Worm (Caenorhabditis elegans) whole organism, L1 larva: ENCODE measurements around the gene algn-11.

Experiments
- C04F5.9 ChIP-seq: sonication (generic microtip); optimal IDR thresholded peaks from 2 replicates; lab custom pipeline; 2016; ENCODE audit warnings: missing genetic modification characterization, missing compliant biosample characterization
- C16A3.4 ChIP-seq: fragments of 150-350 bp; optimal IDR thresholded peaks from 2 replicates; lab custom pipeline; 2014; ENCODE audit warnings: missing biosample characterization, missing genetic modification characterization
- alr-1 ChIP-seq: fragments of 200-800 bp; sonication (Bioruptor generic); optimal IDR thresholded peaks from 2 replicates; lab custom pipeline; 2018; ENCODE audit warnings: borderline replicate concordance, mild to moderate bottlenecking, missing genetic modification characterization, missing compliant biosample characterization
- aly-2 ChIP-seq: fragments of 150-350 bp; optimal IDR thresholded peaks from 2 replicates; lab custom pipeline; 2014; ENCODE audit warnings: missing biosample characterization, missing genetic modification characterization
- ama-1 ChIP-seq: fragments of 150-350 bp; optimal IDR thresholded peaks from 2 replicates; lab custom pipeline; 2014
- ces-1 ChIP-seq: fragments of 150-350 bp; optimal IDR thresholded peaks from 2 replicates; lab custom pipeline; 2014; ENCODE audit warnings: missing biosample characterization, missing genetic modification reagents, missing genetic modification characterization
- dpl-1 ChIP-seq, 3 experiments: fragments of 150-350 bp in 2 of 3; sonication (generic microtip) in 1 of 3; optimal IDR thresholded peaks; 2 replicates each; lab custom pipeline; 2014 to 2017; ENCODE audit warnings: missing biosample characterization in 3 of 3, missing genetic modification characterization in 3 of 3, missing genetic modification reagents in 3 of 3
- efl-1 ChIP-seq, 4 experiments: fragments of 150-350 bp; optimal IDR thresholded peaks in 3 of 4; peaks in 1 of 4; 1 replicate in 1 of 4; 2 replicates in 3 of 4; lab custom pipeline; 2014; ENCODE audit warnings: missing biosample characterization in 2 of 4, missing genetic modification characterization in 2 of 4, missing genetic modification reagents in 2 of 4
- efl-3 ChIP-seq: fragments of 200-800 bp; sonication (Bioruptor generic); optimal IDR thresholded peaks from 2 replicates; lab custom pipeline; 2018; ENCODE audit warnings: mild to moderate bottlenecking, missing genetic modification characterization, missing compliant biosample characterization
- elt-2 ChIP-seq: sonication (generic microtip); optimal IDR thresholded peaks from 2 replicates; lab custom pipeline; 2016; ENCODE audit warnings: missing genetic modification characterization, mild to moderate bottlenecking, inconsistent platforms, missing compliant biosample characterization, missing genetic modification reagents
- elt-3 ChIP-seq, 6 experiments: fragments of 150-350 bp in 1 of 6; sonication (generic microtip); optimal IDR thresholded peaks; 2 replicates each; lab custom pipeline; 2017 to 2018; ENCODE audit warnings: missing biosample characterization in 6 of 6, missing genetic modification characterization in 6 of 6, inconsistent platforms in 1 of 6
- fkh-10 ChIP-seq: sonication (generic microtip); optimal IDR thresholded peaks from 2 replicates; lab custom pipeline; 2017; ENCODE audit warnings: missing biosample characterization, missing genetic modification reagents, missing genetic modification characterization
- fkh-8 ChIP-seq: sonication (generic microtip); optimal IDR thresholded peaks from 2 replicates; lab custom pipeline; 2016; ENCODE audit warnings: mild to moderate bottlenecking, missing genetic modification characterization, missing compliant biosample characterization
- fos-1 ChIP-seq: fragments of 150-350 bp; optimal IDR thresholded peaks from 2 replicates; lab custom pipeline; 2014; ENCODE audit warnings: missing biosample characterization, missing genetic modification characterization
- grh-1 ChIP-seq: fragments of 200-800 bp; sonication (Bioruptor generic); IDR thresholded peaks from 2 replicates; pipeline ENCODE4 v1.3.6; 2022; ENCODE audit warnings: missing genetic modification reagents, missing genetic modification characterization, missing compliant biosample characterization
- hpl-2 ChIP-seq: fragments of 150-350 bp; optimal IDR thresholded peaks from 2 replicates; lab custom pipeline; 2014; ENCODE audit warnings: missing biosample characterization, missing genetic modification reagents, missing genetic modification characterization
- irx-1 ChIP-seq: sonication (generic microtip); optimal IDR thresholded peaks from 2 replicates; lab custom pipeline; 2016; ENCODE audit warnings: missing genetic modification characterization, missing compliant biosample characterization
- isw-1 ChIP-seq: fragments of 200-800 bp; sonication (Bioruptor generic); IDR thresholded peaks from 2 replicates; pipeline ENCODE4 v1.3.6; 2022; ENCODE audit warnings: missing genetic modification characterization, missing compliant biosample characterization
- lin-14 ChIP-seq: fragments of 200-800 bp; sonication (Bioruptor generic); optimal IDR thresholded peaks from 2 replicates; lab custom pipeline; 2018; ENCODE audit warnings: mild to moderate bottlenecking, missing genetic modification characterization, moderate library complexity, missing compliant biosample characterization
- lin-15B ChIP-seq: fragments of 150-350 bp; sonication (generic microtip); optimal IDR thresholded peaks from 3 replicates; lab custom pipeline; 2014; ENCODE audit warnings: missing biosample characterization, missing genetic modification characterization
- lin-35 ChIP-seq, 2 experiments: fragments of 150-350 bp; optimal IDR thresholded peaks; 2 replicates each; lab custom pipeline; 2014; ENCODE audit warnings: missing biosample characterization in 2 of 2, missing genetic modification characterization in 2 of 2, missing genetic modification reagents in 2 of 2
- lsy-2 ChIP-seq, 2 experiments: fragments of 150-350 bp; optimal IDR thresholded peaks; 2 replicates each; lab custom pipeline; 2014; ENCODE audit warnings: missing biosample characterization in 2 of 2, missing genetic modification characterization in 2 of 2
- mab-9 ChIP-seq: fragments of 200-800 bp; sonication (Bioruptor generic); IDR thresholded peaks from 2 replicates; pipeline ENCODE4 v1.3.6; 2022; ENCODE audit warnings: missing genetic modification reagents, missing genetic modification characterization, missing compliant biosample characterization
- nhr-12 ChIP-seq: sonication (generic microtip); optimal IDR thresholded peaks from 2 replicates; lab custom pipeline; 2017; ENCODE audit warnings: missing biosample characterization, missing genetic modification characterization
- nhr-19 ChIP-seq: fragments of 200-800 bp; sonication (Bioruptor generic); conservative IDR thresholded peaks from 2 replicates; pipeline ENCODE4 v1.3.6; 2022; ENCODE audit warnings: missing genetic modification characterization, missing compliant biosample characterization
- nhr-20 ChIP-seq: sonication (generic microtip); optimal IDR thresholded peaks from 2 replicates; lab custom pipeline; 2016; ENCODE audit warnings: mild to moderate bottlenecking, missing genetic modification characterization, missing compliant biosample characterization
- nhr-28 ChIP-seq: fragments of 150-350 bp; optimal IDR thresholded peaks from 2 replicates; lab custom pipeline; 2014; ENCODE audit warnings: missing biosample characterization, missing genetic modification characterization
- nhr-47 ChIP-seq: sonication (generic microtip); optimal IDR thresholded peaks from 2 replicates; lab custom pipeline; 2016; ENCODE audit warnings: mild to moderate bottlenecking, missing genetic modification characterization, moderate library complexity, missing compliant biosample characterization
- nhr-71 ChIP-seq: sonication (generic microtip); optimal IDR thresholded peaks from 2 replicates; lab custom pipeline; 2016; ENCODE audit warnings: mild to moderate bottlenecking, missing genetic modification characterization, moderate library complexity, missing compliant biosample characterization
- nhr-84 ChIP-seq: sonication (generic microtip); optimal IDR thresholded peaks from 2 replicates; lab custom pipeline; 2017; ENCODE audit warnings: missing biosample characterization, missing genetic modification characterization
- nhr-85 ChIP-seq: sonication (generic microtip); peaks from one replicate; lab custom pipeline; 2016; ENCODE audit warnings: missing genetic modification characterization, inconsistent platforms, missing compliant biosample characterization
- pag-3 ChIP-seq: sonication (generic microtip); optimal IDR thresholded peaks from 2 replicates; lab custom pipeline; 2017; ENCODE audit warnings: missing genetic modification characterization, mild to moderate bottlenecking, missing compliant biosample characterization, antibody characterized with exemption, borderline replicate concordance; ENCODE audit not compliant: insufficient read depth
- pax-3 ChIP-seq: fragments of 200-800 bp; sonication (Bioruptor generic); optimal IDR thresholded peaks from 2 replicates; lab custom pipeline; 2018; ENCODE audit warnings: mild to moderate bottlenecking, missing genetic modification characterization, moderate library complexity, missing compliant biosample characterization
- skn-1 ChIP-seq: fragments of 150-350 bp; optimal IDR thresholded peaks from 2 replicates; lab custom pipeline; 2014; ENCODE audit warnings: missing biosample characterization, missing genetic modification characterization
- swsn-7 ChIP-seq: sonication (generic microtip); optimal IDR thresholded peaks from 2 replicates; lab custom pipeline; 2016; ENCODE audit warnings: missing genetic modification characterization, missing compliant biosample characterization
- tlp-1 ChIP-seq: fragments of 150-350 bp; optimal IDR thresholded peaks from 2 replicates; lab custom pipeline; 2014; ENCODE audit warnings: missing biosample characterization, missing genetic modification characterization
- unc-86 ChIP-seq: sonication (generic microtip); optimal IDR thresholded peaks from 2 replicates; lab custom pipeline; 2016; ENCODE audit warnings: missing genetic modification characterization, missing compliant biosample characterization
- ztf-11 ChIP-seq, 2 experiments: sonication (generic microtip); optimal IDR thresholded peaks; 2 replicates each; lab custom pipeline; 2016 to 2017; ENCODE audit warnings: missing genetic modification characterization in 2 of 2, missing biosample characterization in 1 of 2, missing compliant biosample characterization in 1 of 2

The algn-11 gene

ce11 chrIII:7272088-7272487 lies 18.3 kb downstream of the algn-11 start (continued):
- TF ChIP-seq efl-3 (GFP tag; lab: Kevin White, UChicago) (peak; percentile 4), pax-3 (tag; lab: Kevin White, UChicago) (peak; percentile 41), grh-1 (peak; percentile 60), isw-1 (no peak), C04F5.9 (no peak), dpl-1 (GFP tag; optimal IDR thresholded peaks at IDR 0.05; lab: Kevin White, UChicago) (peak; percentile 24 to 58 (median 58)), nhr-28 (tag; lab: Kevin White, UChicago) (no peak), aly-2 (tag; lab: Kevin White, UChicago) (no peak), C16A3.4 (tag; lab: Kevin White, UChicago) (peak; percentile 21)

DNA sequence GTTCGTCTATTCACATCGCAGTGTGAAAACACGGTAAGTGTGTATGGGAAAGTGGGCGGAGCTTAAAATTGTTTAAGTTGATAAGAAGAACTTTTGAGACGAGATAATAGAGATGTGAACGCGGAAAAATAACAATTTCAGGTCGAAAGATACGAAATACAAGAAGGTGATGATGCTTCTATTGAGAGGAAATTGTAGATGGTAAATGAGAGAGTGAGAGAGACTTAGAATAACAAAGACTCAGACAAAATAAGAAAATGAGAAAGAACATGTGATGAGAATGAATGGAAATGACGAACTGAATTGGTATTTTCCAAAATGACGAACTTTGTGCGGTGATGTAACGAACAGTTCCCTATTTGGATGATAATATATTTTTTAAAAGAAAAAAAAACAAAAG lies 19.3 kb downstream of the algn-11 start:
- no peak for TF ChIP-seq nhr-47 (tag; lab: Kevin White, UChicago)
- peak in 1 of 6 experiments; percentile 53 for TF ChIP-seq elt-3 (tag; optimal IDR thresholded peaks at IDR 0.05; lab: Kevin White, UChicago)
- no peak for TF ChIP-seq C16A3.4 (tag; lab: Kevin White, UChicago)
- no peak for TF ChIP-seq mab-9
- no peak for TF ChIP-seq efl-1 (optimal IDR thresholded peaks at IDR 0.05; lab: Kevin White, UChicago)
- peak; percentile 4 to 40 for TF ChIP-seq efl-1 (GFP tag; optimal IDR thresholded peaks at IDR 0.05 in 1 of 2; lab: Kevin White, UChicago)
- peak; percentile 34 for TF ChIP-seq lin-14
- TF ChIP-seq nhr-84 (tag; lab: Kevin White, UChicago), result no peak
- TF ChIP-seq lin-15B (tag; lab: Kevin White, UChicago), result no peak
- no peak for TF ChIP-seq ces-1 (GFP tag; lab: Kevin White, UChicago)
- peak in 1 of 2 experiments; percentile 47 for TF ChIP-seq lin-35 (GFP tag; optimal IDR thresholded peaks at IDR 0.05; lab: Kevin White, UChicago)
- no peak for TF ChIP-seq nhr-19 (GFP tag; lab: Robert Waterston, UW)
- peak; percentile 9 for TF ChIP-seq nhr-71 (tag; lab: Kevin White, UChicago)
- TF ChIP-seq skn-1 (tag; lab: Kevin White, UChicago), result peak; percentile 19
- TF ChIP-seq alr-1 (tag; lab: Kevin White, UChicago), result no peak
- no peak for TF ChIP-seq ama-1 (lab: Kevin White, UChicago)

- TF ChIP-seq nhr-85 (tag; lab: Kevin White, UChicago), result no peak
- TF ChIP-seq tlp-1 (tag; lab: Kevin White, UChicago), result no peak
- no peak for TF ChIP-seq elt-2
- no peak for TF ChIP-seq fos-1
- TF ChIP-seq nhr-20, result no peak
- TF ChIP-seq fkh-8, result no peak
- TF ChIP-seq efl-3 (GFP tag; lab: Kevin White, UChicago), result no peak
- TF ChIP-seq irx-1 (tag; lab: Kevin White, UChicago), result no peak
- TF ChIP-seq hpl-2 (GFP tag; lab: Kevin White, UChicago), result no peak
- no peak for TF ChIP-seq swsn-7 (tag; lab: Kevin White, UChicago)
- TF ChIP-seq lsy-2 (tag; optimal IDR thresholded peaks at IDR 0.05; lab: Kevin White, UChicago), result no peak
- no peak for TF ChIP-seq pag-3 (tag; lab: Kevin White, UChicago)
- TF ChIP-seq elt-3 (tag; optimal IDR thresholded peaks at IDR 0.05; lab: Kevin White, UChicago), result no peak
- TF ChIP-seq unc-86, result no peak
- TF ChIP-seq ztf-11 (tag; optimal IDR thresholded peaks at IDR 0.05; lab: Kevin White, UChicago), result no peak
- no peak for TF ChIP-seq nhr-12 (tag; lab: Kevin White, UChicago)
- no peak for TF ChIP-seq nhr-84 (tag; lab: Kevin White, UChicago)
Observed at ce11 chrIII:7263028-7263427, 27.3 kb downstream of the algn-11 start.

ce11 chrIII:7262592-7262991 lies 27.8 kb downstream of the algn-11 start:
- TF ChIP-seq nhr-84 (tag; lab: Kevin White, UChicago) (no peak), fkh-10 (GFP tag; lab: Kevin White, UChicago) (peak; percentile 50), lin-14 (peak; percentile 34)
